Worm (Caenorhabditis elegans): ENCODE results near the gene ZK354.6.
"Not testable (repeated sequence)": the region's sequence is repeated elsewhere in the genome, so short reads cannot be mapped to it uniquely, and the experiment has no call there.

The ZK354.6 gene

DNA sequence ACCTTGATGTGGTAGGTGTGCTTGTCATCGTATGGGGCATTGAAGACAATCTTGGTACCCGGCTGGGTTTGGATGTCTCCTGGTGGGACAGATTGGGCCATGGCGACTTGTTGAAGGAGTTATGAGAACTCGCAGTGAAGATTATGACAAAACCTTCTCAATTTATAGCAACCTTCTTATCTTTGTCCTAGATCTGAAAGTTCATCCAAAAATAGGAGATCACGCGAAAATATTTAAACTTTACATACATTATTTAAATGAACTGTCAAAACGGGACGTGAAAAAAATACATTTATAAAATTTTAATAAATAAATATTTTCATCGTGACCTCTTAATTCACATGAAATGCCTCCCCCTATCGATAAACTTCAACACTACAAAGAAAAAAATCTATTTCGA lies 15.7 kb upstream of the ZK354.6 start, which contains the start of the genes msp-59 and ZK354.2:
Gene msp-59 (minus strand): TSS at position 101 of the 400 bp plus-strand sequence.
Gene ZK354.2 (plus strand): TSS at position 395 of the 400 bp plus-strand sequence.
- not testable (repeated sequence) for TF ChIP-seq rnt-1, nfya-1, ceh-30 (tag; optimal IDR thresholded peaks at IDR 0.05)

- TF ChIP-seq hlh-8 (tag; optimal IDR thresholded peaks at IDR 0.05) (no peak), npax-4 (tag; optimal IDR thresholded peaks at IDR 0.05) (no peak), ceh-2 (tag; optimal IDR thresholded peaks at IDR 0.05) (no peak), ceh-18 (tag; optimal IDR thresholded peaks at IDR 0.05) (no peak), pag-3 (tag; optimal IDR thresholded peaks at IDR 0.05; ENCODE audit: borderline replicate concordance) (no peak), ztf-16 (tag; optimal IDR thresholded peaks at IDR 0.05) (no peak), unc-42 (tag; optimal IDR thresholded peaks at IDR 0.05) (no peak)
These were observed 12.4 kb upstream of the ZK354.6 start, which contains the start of gene ZK354.3 for ce11 chrIV:5309742-5310141. TSS of gene ZK354.3 (plus strand) at chrIV:5310042.

DNA sequence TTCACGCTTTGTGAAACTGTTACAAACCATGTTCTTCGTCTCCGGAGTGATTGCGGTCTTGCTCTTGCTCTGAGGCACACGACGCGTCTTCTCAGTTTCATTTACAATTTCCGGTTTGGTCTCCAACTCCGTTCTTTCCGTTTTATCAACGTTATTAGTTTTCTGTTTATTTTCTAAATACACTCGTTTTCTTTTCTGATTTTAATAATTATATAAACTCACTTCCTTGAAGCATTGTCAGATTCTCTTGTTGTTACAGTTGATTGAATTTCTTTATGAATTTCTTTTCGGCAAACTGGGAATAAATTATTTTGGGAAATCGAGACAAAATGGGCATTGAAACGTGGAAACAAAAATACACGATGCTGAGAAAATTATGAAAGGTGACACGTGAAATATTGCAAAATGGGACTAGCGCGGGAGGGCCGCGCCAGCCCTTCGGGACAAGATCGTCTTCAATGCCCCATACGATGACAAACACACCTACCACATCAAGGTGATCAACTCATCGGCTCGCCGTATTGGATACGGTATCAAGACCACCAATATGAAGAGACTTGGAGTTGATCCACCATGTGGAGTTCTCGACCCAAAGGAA lies 10.8 kb upstream of the ZK354.6 start, which contains the start of the genes ZK354.9 and msp-58:
Gene ZK354.9 (minus strand): TSS at position 101 of the 598 bp plus-strand sequence.
Gene msp-58 (plus strand): TSS at position 548 of the 598 bp plus-strand sequence.
- TF ChIP-seq ceh-30, pax-1, ceh-2 (tag; optimal IDR thresholded peaks at IDR 0.05): not testable (repeated sequence)

DNA sequence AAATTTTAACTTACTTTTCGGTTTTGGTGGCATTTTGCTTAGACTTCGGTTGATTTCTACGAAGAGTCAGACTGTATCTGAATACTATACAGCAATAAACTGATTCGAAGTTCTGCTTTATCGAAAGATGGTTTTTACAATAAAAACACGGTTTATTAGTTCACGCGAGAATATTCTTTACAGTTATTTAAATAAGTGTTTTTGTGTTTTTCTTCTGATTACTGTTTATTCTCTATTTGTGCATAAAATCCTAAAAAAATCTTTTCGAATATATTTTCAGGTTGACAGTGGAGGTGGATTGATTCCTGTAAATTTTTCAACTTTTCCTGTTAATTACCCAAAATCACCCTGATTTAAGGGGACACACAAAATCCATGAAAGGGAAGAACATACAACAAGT lies 8.7 kb upstream of the ZK354.6 start, which contains the start of gene ZK354.8:
Gene ZK354.8 (minus strand): TSS at position 101 of the 400 bp plus-strand sequence.
- no peak for TF ChIP-seq ceh-19 (GFP tag; optimal IDR thresholded peaks at IDR 0.05)
- TF ChIP-seq ceh-48 (tag; optimal IDR thresholded peaks at IDR 0.05) = no peak
- TF ChIP-seq F13H6.1 (tag; optimal IDR thresholded peaks at IDR 0.05) = no peak
- no peak for TF ChIP-seq ceh-24 (tag; optimal IDR thresholded peaks at IDR 0.05)
- no peak for TF ChIP-seq gmeb-2 (tag; optimal IDR thresholded peaks at IDR 0.05)
- no peak for TF ChIP-seq sox-4 (tag; optimal IDR thresholded peaks at IDR 0.05)
- no peak for TF ChIP-seq syd-9 (tag; optimal IDR thresholded peaks at IDR 0.05)
- TF ChIP-seq mec-3 (tag; optimal IDR thresholded peaks at IDR 0.05; ENCODE audit: borderline replicate concordance) = no peak
- TF ChIP-seq ama-1 (optimal IDR thresholded peaks at IDR 0.05) = no peak
- no peak for TF ChIP-seq ets-4 (tag; optimal IDR thresholded peaks at IDR 0.05)
- TF ChIP-seq hlh-15 (tag; optimal IDR thresholded peaks at IDR 0.05) = no peak
- no peak for TF ChIP-seq lim-6 (tag; optimal IDR thresholded peaks at IDR 0.05)
- TF ChIP-seq ceh-45 (GFP tag; IDR thresholded peaks at IDR 0.05) = no peak
- no peak for TF ChIP-seq hlh-8 (tag; optimal IDR thresholded peaks at IDR 0.05)
- no peak for TF ChIP-seq eyg-1 (tag; optimal IDR thresholded peaks at IDR 0.05)
- no peak for TF ChIP-seq fkh-10 (GFP tag; optimal IDR thresholded peaks at IDR 0.05)

ce11 chrIV:5303030-5303429 lies 5.7 kb upstream of the ZK354.6 start, which contains the start of gene ZK354.7:
TSS of gene ZK354.7 (minus strand) at chrIV:5303130.
- TF ChIP-seq nhr-232 (tag; optimal IDR thresholded peaks at IDR 0.05) (no peak), elt-4 (tag; optimal IDR thresholded peaks at IDR 0.05) (no peak), ceh-9 (tag; optimal IDR thresholded peaks at IDR 0.05) (no peak), ceh-48 (tag; optimal IDR thresholded peaks at IDR 0.05) (no peak), unc-3 (GFP tag; conservative IDR thresholded peaks at IDR 0.05) (no peak), unc-3 (tag; optimal IDR thresholded peaks at IDR 0.05) (no peak), nhr-11 (tag; optimal IDR thresholded peaks at IDR 0.05) (no peak), hlh-13 (GFP tag; optimal IDR thresholded peaks at IDR 0.05) (no peak), fkh-10 (GFP tag; optimal IDR thresholded peaks at IDR 0.05) (no peak), syd-9 (tag; optimal IDR thresholded peaks at IDR 0.05) (no peak), fax-1 (tag; optimal IDR thresholded peaks at IDR 0.05) (no peak), unc-42 (tag; optimal IDR thresholded peaks at IDR 0.05) (no peak), sox-2 (GFP tag; IDR thresholded peaks at IDR 0.05) (no peak), dve-1 (tag; optimal IDR thresholded peaks at IDR 0.05) (no peak), sox-4 (tag; optimal IDR thresholded peaks at IDR 0.05) (no peak), odd-2 (tag; optimal IDR thresholded peaks at IDR 0.05) (no peak), gmeb-2 (tag; optimal IDR thresholded peaks at IDR 0.05) (no peak), ceh-24 (tag; optimal IDR thresholded peaks at IDR 0.05) (no peak)
